Worm (Caenorhabditis elegans) whole organism, L2 larva: ENCODE results near the gene arx-2.

ENCODE experiments used
- F13H6.1 ChIP-seq: sonication (generic microtip); optimal IDR thresholded peaks from 2 replicates; lab custom pipeline; 2016; ENCODE audit warnings: missing genetic modification characterization, missing compliant biosample characterization
- R02D3.7 ChIP-seq: fragments of 150-350 bp; optimal IDR thresholded peaks from 2 replicates; lab custom pipeline; 2014; ENCODE audit warnings: missing biosample characterization, missing genetic modification characterization
- Y55F3AM.14 ChIP-seq: fragments of 200-800 bp; sonication (Bioruptor generic); optimal IDR thresholded peaks from 2 replicates; lab custom pipeline; 2018; ENCODE audit warnings: mild to moderate bottlenecking, missing genetic modification characterization, missing compliant biosample characterization
- aly-2 ChIP-seq: fragments of 150-350 bp; optimal IDR thresholded peaks from 2 replicates; lab custom pipeline; 2014; ENCODE audit warnings: missing biosample characterization, missing genetic modification characterization
- ama-1 ChIP-seq: fragments of 150-350 bp; optimal IDR thresholded peaks from 2 replicates; lab custom pipeline; 2018; ENCODE audit warnings: inconsistent platforms
- blmp-1 ChIP-seq: sonication (generic microtip); optimal IDR thresholded peaks from 2 replicates; lab custom pipeline; 2017; ENCODE audit warnings: missing genetic modification characterization, mild to moderate bottlenecking, missing compliant biosample characterization, antibody characterized with exemption, moderate library complexity; ENCODE audit not compliant: insufficient read depth
- ceh-82 ChIP-seq: fragments of 150-350 bp; optimal IDR thresholded peaks from 2 replicates; lab custom pipeline; 2014; ENCODE audit warnings: missing biosample characterization, missing genetic modification characterization
- crh-2 ChIP-seq: sonication (generic microtip); optimal IDR thresholded peaks from 2 replicates; lab custom pipeline; 2017; ENCODE audit warnings: missing biosample characterization, missing genetic modification characterization
- dmd-4 ChIP-seq: sonication (generic microtip); optimal IDR thresholded peaks from 2 replicates; lab custom pipeline; 2017; ENCODE audit warnings: missing biosample characterization, missing genetic modification characterization
- egl-27 ChIP-seq: sonication (generic microtip); optimal IDR thresholded peaks from 3 replicates; lab custom pipeline; 2017; ENCODE audit warnings: missing biosample characterization, missing genetic modification reagents, missing genetic modification characterization
- elt-1 ChIP-seq: fragments of 150-350 bp; optimal IDR thresholded peaks from 2 replicates; lab custom pipeline; 2014; ENCODE audit warnings: missing biosample characterization, missing genetic modification characterization
- elt-3 ChIP-seq: sonication (generic microtip); optimal IDR thresholded peaks from 2 replicates; lab custom pipeline; 2017; ENCODE audit warnings: missing biosample characterization, missing genetic modification characterization
- fos-1 ChIP-seq: fragments of 150-350 bp; optimal IDR thresholded peaks from 2 replicates; lab custom pipeline; 2014; ENCODE audit warnings: missing biosample characterization, missing genetic modification characterization
- gmeb-1 ChIP-seq: fragments of 150-350 bp; optimal IDR thresholded peaks from 2 replicates; lab custom pipeline; 2014; ENCODE audit warnings: missing biosample characterization, missing genetic modification characterization
- lin-11 ChIP-seq: fragments of 150-350 bp; sonication (generic microtip); optimal IDR thresholded peaks from 2 replicates; lab custom pipeline; 2014; ENCODE audit warnings: missing biosample characterization, missing genetic modification characterization, inconsistent platforms, mixed read lengths
- lin-39 ChIP-seq: fragments of 150-350 bp; optimal IDR thresholded peaks from 2 replicates; lab custom pipeline; 2014; ENCODE audit warnings: missing biosample characterization, missing genetic modification reagents, missing genetic modification characterization
- lsy-2 ChIP-seq, 2 experiments: fragments of 150-350 bp in 1 of 2; sonication (generic microtip) in 1 of 2; optimal IDR thresholded peaks; 2 replicates each; lab custom pipeline; 2014 to 2017; ENCODE audit warnings: missing biosample characterization in 2 of 2, missing genetic modification characterization in 2 of 2
- mab-5 ChIP-seq: fragments of 150-350 bp; optimal IDR thresholded peaks from 2 replicates; lab custom pipeline; 2014; ENCODE audit warnings: missing biosample characterization, missing genetic modification characterization
- mbf-1 ChIP-seq: sonication (generic microtip); optimal IDR thresholded peaks from 2 replicates; lab custom pipeline; 2017; ENCODE audit warnings: missing biosample characterization, missing genetic modification characterization
- mdl-1 ChIP-seq, 2 experiments: fragments of 150-350 bp in 1 of 2; sonication (generic microtip) in 1 of 2; optimal IDR thresholded peaks; 2 replicates each; lab custom pipeline; 2017; ENCODE audit warnings: missing biosample characterization in 2 of 2, missing genetic modification characterization in 2 of 2
- nhr-10 ChIP-seq: sonication (generic microtip); optimal IDR thresholded peaks from 2 replicates; lab custom pipeline; 2017; ENCODE audit warnings: missing biosample characterization, missing genetic modification characterization
- nhr-11 ChIP-seq: fragments of 150-350 bp; optimal IDR thresholded peaks from 2 replicates; lab custom pipeline; 2014; ENCODE audit warnings: missing biosample characterization, missing genetic modification characterization
- nhr-12 ChIP-seq: fragments of 150-350 bp; optimal IDR thresholded peaks from 2 replicates; lab custom pipeline; 2014; ENCODE audit warnings: missing biosample characterization, missing genetic modification characterization
- nhr-129 ChIP-seq: fragments of 150-350 bp; optimal IDR thresholded peaks from 2 replicates; lab custom pipeline; 2014; ENCODE audit warnings: missing biosample characterization, missing genetic modification characterization
- nhr-21 ChIP-seq: fragments of 150-350 bp; optimal IDR thresholded peaks from 2 replicates; lab custom pipeline; 2014; ENCODE audit warnings: missing biosample characterization, missing genetic modification characterization
- nhr-23 ChIP-seq: fragments of 150-350 bp; optimal IDR thresholded peaks from 2 replicates; lab custom pipeline; 2014; ENCODE audit warnings: missing biosample characterization, missing genetic modification reagents, missing genetic modification characterization
- nhr-237 ChIP-seq: fragments of 150-350 bp; optimal IDR thresholded peaks from 2 replicates; lab custom pipeline; 2014; ENCODE audit warnings: missing biosample characterization, missing genetic modification characterization
- nhr-25 ChIP-seq: fragments of 150-350 bp; sonication (generic microtip); optimal IDR thresholded peaks from 3 replicates; lab custom pipeline; 2014; ENCODE audit warnings: missing biosample characterization, missing genetic modification characterization
- nhr-6 ChIP-seq: fragments of 150-350 bp; optimal IDR thresholded peaks from 2 replicates; lab custom pipeline; 2014; ENCODE audit warnings: missing biosample characterization, missing genetic modification characterization
- nhr-77 ChIP-seq: fragments of 150-350 bp; optimal IDR thresholded peaks from 2 replicates; lab custom pipeline; 2014; ENCODE audit warnings: missing biosample characterization, missing genetic modification characterization
- peb-1 ChIP-seq: fragments of 150-350 bp; optimal IDR thresholded peaks from 2 replicates; lab custom pipeline; 2014; ENCODE audit warnings: missing biosample characterization, missing genetic modification characterization
- sem-4 ChIP-seq: fragments of 150-350 bp; optimal IDR thresholded peaks from 2 replicates; lab custom pipeline; 2014; ENCODE audit warnings: missing biosample characterization, missing genetic modification reagents, missing genetic modification characterization
- skn-1 ChIP-seq: sonication (generic microtip); optimal IDR thresholded peaks from 2 replicates; lab custom pipeline; 2017; ENCODE audit warnings: missing biosample characterization, missing genetic modification characterization
- sma-3 ChIP-seq: sonication (generic microtip); optimal IDR thresholded peaks from 2 replicates; lab custom pipeline; 2016; ENCODE audit warnings: missing genetic modification reagents, missing genetic modification characterization, missing compliant biosample characterization
- sma-9 ChIP-seq, 2 experiments: fragments of 150-350 bp in 1 of 2; sonication (generic microtip) in 1 of 2; optimal IDR thresholded peaks; 2 replicates each; lab custom pipeline; 2014 to 2016; ENCODE audit warnings: missing genetic modification characterization in 2 of 2, mild to moderate bottlenecking in 1 of 2, missing biosample characterization in 1 of 2, missing compliant biosample characterization in 1 of 2, missing genetic modification reagents in 1 of 2, moderate library complexity in 1 of 2
- snpc-4 ChIP-seq: fragments of 150-350 bp; optimal IDR thresholded peaks from 2 replicates; lab custom pipeline; 2014; ENCODE audit warnings: missing biosample characterization, missing genetic modification characterization
- unc-55 ChIP-seq: fragments of 150-350 bp; sonication (generic microtip); optimal IDR thresholded peaks from 3 replicates; lab custom pipeline; 2014; ENCODE audit warnings: missing biosample characterization, missing genetic modification reagents, missing genetic modification characterization
- unc-62 ChIP-seq: fragments of 150-350 bp; optimal IDR thresholded peaks from 2 replicates; lab custom pipeline; 2014; ENCODE audit warnings: missing biosample characterization, missing genetic modification reagents, missing genetic modification characterization
- zag-1 ChIP-seq: fragments of 150-350 bp; optimal IDR thresholded peaks from 2 replicates; lab custom pipeline; 2014; ENCODE audit warnings: missing biosample characterization, missing genetic modification characterization
- ztf-1 ChIP-seq: fragments of 200-800 bp; sonication (Bioruptor generic); conservative IDR thresholded peaks from 2 replicates; pipeline ENCODE4 v1.3.6; 2022; ENCODE audit warnings: missing genetic modification characterization, missing compliant biosample characterization
- ztf-11 ChIP-seq: sonication (generic microtip); optimal IDR thresholded peaks from 2 replicates; lab custom pipeline; 2017; ENCODE audit warnings: missing biosample characterization, missing genetic modification characterization

Gene arx-2

DNA sequence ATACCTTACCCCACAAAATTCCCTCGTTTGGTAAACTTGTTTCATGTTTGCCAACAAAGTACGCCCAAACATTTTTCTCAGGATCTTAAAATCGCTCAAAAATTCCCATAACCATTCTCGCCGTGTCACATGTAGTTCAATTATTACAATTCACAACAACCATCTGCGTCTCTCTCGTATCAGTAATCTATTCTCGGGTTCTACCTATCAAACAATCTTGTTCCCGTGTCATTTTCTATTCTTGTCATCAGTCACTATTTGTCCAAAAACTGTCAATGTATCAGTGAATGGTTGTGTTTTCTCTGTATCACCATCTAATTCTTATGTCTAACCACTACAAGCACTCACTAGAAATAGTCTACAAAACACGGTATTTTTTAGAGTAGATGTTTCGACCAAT, 33.0 kb upstream of the arx-2 start (continued):
- no peak for TF ChIP-seq Y55F3AM.14
- TF ChIP-seq lin-39 = no peak
- no peak for TF ChIP-seq nhr-11 (tag; lab: Kevin White, UChicago)
- TF ChIP-seq unc-62 (GFP tag; lab: Kevin White, UChicago) = no peak
- no peak for TF ChIP-seq R02D3.7 (tag; lab: Kevin White, UChicago)
- no peak for TF ChIP-seq nhr-6 (tag; lab: Kevin White, UChicago)
- peak; percentile 11 for TF ChIP-seq nhr-129 (tag; lab: Kevin White, UChicago)
- no peak for TF ChIP-seq mbf-1
- peak; percentile 45 for TF ChIP-seq crh-2 (tag; lab: Kevin White, UChicago)
- TF ChIP-seq aly-2 (tag; lab: Kevin White, UChicago) = no peak
- no peak for TF ChIP-seq skn-1 (tag; lab: Kevin White, UChicago)

DNA sequence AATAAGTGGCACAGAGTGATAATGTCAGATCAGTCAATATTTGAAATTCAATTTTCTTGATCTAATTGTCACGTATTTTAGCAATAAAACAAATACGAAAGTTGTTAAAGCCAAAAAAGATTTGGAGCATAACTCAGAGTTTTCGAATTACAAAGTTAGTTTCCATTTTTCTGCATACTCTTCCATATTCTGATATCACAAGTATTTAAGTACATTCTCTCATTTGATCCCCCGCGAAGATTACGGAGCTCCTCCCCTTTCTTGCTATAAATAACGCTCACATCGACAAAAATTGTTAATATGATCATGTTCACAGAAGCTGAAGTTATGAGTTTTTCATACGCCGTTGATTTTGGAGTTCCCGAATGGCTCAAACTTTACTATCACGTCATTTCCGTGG, 30.1 kb upstream of the arx-2 start, which contains the start of gene sri-20:
sri-20 (plus strand) TSS at position 301 of the 400 bp plus-strand sequence.
- TF ChIP-seq F13H6.1 (tag; lab: Kevin White, UChicago) (no peak), lin-11 (no peak), mdl-1 (tag; optimal IDR thresholded peaks at IDR 0.05; lab: Kevin White, UChicago) (no peak), ama-1 (no peak), ztf-1 (no peak), dmd-4 (tag; lab: Kevin White, UChicago) (no peak), nhr-11 (tag; lab: Kevin White, UChicago) (no peak), R02D3.7 (tag; lab: Kevin White, UChicago) (no peak), nhr-237 (tag; lab: Kevin White, UChicago) (no peak)

DNA sequence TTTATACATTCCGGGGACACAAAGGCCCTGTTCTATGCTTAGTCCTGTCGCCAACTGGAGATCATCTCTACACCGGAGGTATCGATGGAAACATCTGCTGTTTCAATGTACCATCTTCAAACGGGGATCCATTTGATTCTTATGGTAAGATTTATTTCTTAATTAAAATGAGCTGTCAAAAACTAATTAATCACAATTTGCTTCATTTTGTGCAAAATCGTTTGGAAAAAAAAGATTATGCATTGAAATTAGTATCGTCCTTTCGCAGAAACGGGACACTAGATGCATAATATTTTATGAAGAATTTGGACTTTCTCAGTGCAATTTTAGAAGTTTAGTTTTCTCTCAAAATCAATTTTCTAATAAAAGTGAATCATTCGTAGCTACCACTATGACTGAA, 25.7 kb upstream of the arx-2 start:
- TF ChIP-seq R02D3.7 (tag; lab: Kevin White, UChicago) (no peak), elt-3 (no peak), nhr-12 (tag; lab: Kevin White, UChicago) (no peak), ztf-11 (tag; lab: Kevin White, UChicago) (no peak), ama-1 (no peak), snpc-4 (tag; lab: Kevin White, UChicago) (no peak), dmd-4 (tag; lab: Kevin White, UChicago) (no peak), unc-62 (GFP tag; lab: Kevin White, UChicago) (no peak), unc-55 (GFP tag; lab: Kevin White, UChicago) (no peak), mab-5 (tag; lab: Kevin White, UChicago) (no peak), nhr-21 (tag; lab: Kevin White, UChicago) (no peak), gmeb-1 (tag; lab: Kevin White, UChicago) (no peak)

DNA sequence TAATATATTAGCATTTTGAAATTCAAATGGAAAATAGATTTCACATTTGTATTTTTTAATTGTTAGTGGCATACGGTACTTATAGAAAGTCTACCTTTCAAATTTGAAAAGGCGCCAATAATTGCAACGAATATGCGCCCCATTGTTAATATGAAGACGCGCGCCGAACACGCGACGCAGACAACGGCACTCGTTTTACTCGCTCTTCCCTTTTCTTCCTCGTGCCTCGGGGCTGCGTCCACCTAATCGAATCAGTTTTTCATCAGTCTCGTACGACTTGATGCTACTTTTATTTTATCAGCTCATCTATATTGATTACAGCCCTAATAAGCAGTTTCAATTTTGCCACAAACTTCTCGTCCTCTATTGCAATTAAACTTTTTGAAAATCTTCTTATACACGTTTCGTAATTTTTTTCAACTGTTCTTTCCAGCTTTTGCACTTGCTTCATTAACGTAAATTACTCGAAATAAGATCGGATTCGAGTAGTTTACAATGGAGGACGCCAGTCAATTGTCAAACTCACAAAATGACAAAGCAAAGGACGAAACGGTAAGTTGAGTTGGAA, 23.8 kb upstream of the arx-2 start, which contains the start of gene cash-1:
cash-1 (plus strand) TSS at position 432 of the 568 bp plus-strand sequence.
- TF ChIP-seq nhr-12 (tag; lab: Kevin White, UChicago) (no peak), snpc-4 (tag; lab: Kevin White, UChicago) (peak; percentile 45), nhr-6 (tag; lab: Kevin White, UChicago) (no peak), aly-2 (tag; lab: Kevin White, UChicago) (no peak), nhr-237 (tag; lab: Kevin White, UChicago) (no peak), lin-11 (peak; percentile 7), nhr-11 (tag; lab: Kevin White, UChicago) (no peak), nhr-77 (tag; lab: Kevin White, UChicago) (no peak), peb-1 (tag; lab: Kevin White, UChicago) (no peak), ama-1 (no peak), mbf-1 (no peak), nhr-23 (tag; lab: Kevin White, UChicago) (no peak), sma-3 (GFP tag; lab: Kevin White, UChicago) (peak; percentile 57), zag-1 (tag; lab: Kevin White, UChicago) (no peak), ceh-82 (tag; lab: Kevin White, UChicago) (no peak), fos-1 (peak; percentile 59), sma-9 (GFP tag; optimal IDR thresholded peaks at IDR 0.05; lab: Kevin White, UChicago) (peak; percentile 58), sma-9 (tag; optimal IDR thresholded peaks at IDR 0.05; lab: Kevin White, UChicago) (no peak), unc-62 (GFP tag; lab: Kevin White, UChicago) (no peak), mdl-1 (tag; optimal IDR thresholded peaks at IDR 0.05; lab: Kevin White, UChicago) (peak in 1 of 2 experiments; percentile 45), blmp-1 (tag; lab: Kevin White, UChicago) (peak; percentile 7), elt-3 (no peak), nhr-10 (tag; lab: Kevin White, UChicago) (no peak), dmd-4 (tag; lab: Kevin White, UChicago) (no peak), egl-27 (tag; lab: Kevin White, UChicago) (no peak), Y55F3AM.14 (no peak), ztf-11 (tag; lab: Kevin White, UChicago) (no peak), mab-5 (tag; lab: Kevin White, UChicago) (no peak), elt-1 (tag; lab: Kevin White, UChicago) (no peak), skn-1 (tag; lab: Kevin White, UChicago) (no peak), unc-55 (GFP tag; lab: Kevin White, UChicago) (no peak), crh-2 (tag; lab: Kevin White, UChicago) (peak; percentile 75), R02D3.7 (tag; lab: Kevin White, UChicago) (no peak), sem-4 (tag; lab: Kevin White, UChicago) (peak; percentile 48), F13H6.1 (tag; lab: Kevin White, UChicago) (peak; percentile 24), nhr-25 (tag; lab: Kevin White, UChicago) (peak; percentile 46), ztf-1 (no peak), lin-39 (no peak), gmeb-1 (tag; lab: Kevin White, UChicago) (peak; percentile 78), nhr-129 (tag; lab: Kevin White, UChicago) (peak; percentile 71), lsy-2 (tag; optimal IDR thresholded peaks at IDR 0.05; lab: Kevin White, UChicago) (peak in 1 of 2 experiments; percentile 74)
